Worm (Caenorhabditis elegans): ENCODE data around the gene lmtr-2.

Gene lmtr-2

ce11 chrV:7983381-7984052, 27.4 kb downstream of the lmtr-2 start, which contains the start of the genes natb-1 and abhd-12:
Gene natb-1 (minus strand): TSS chrV:7983431.
Gene abhd-12 (plus strand): TSS chrV:7983879.
- TF ChIP-seq flt-1 (GFP tag; IDR thresholded peaks at IDR 0.05) (0 out of 2 replicates have a peak, but pooled peaks have one; percentile 52), ref-1 (GFP tag; conservative IDR thresholded peaks at IDR 0.05) (no peak)

ce11 chrV:7980993-7981595, 29.8 kb downstream of the lmtr-2 start, which contains the start of gene F26D11.1:
Gene F26D11.1 (plus strand): TSS chrV:7981545.
- TF ChIP-seq tab-1 (GFP tag; IDR thresholded peaks at IDR 0.05) (no peak), med-1 (GFP tag; optimal IDR thresholded peaks at IDR 0.05; ENCODE audit: insufficient read depth) (no peak), cog-1 (tag; optimal IDR thresholded peaks at IDR 0.05) (no peak), klf-2 (GFP tag; conservative IDR thresholded peaks at IDR 0.05) (no peak)

- TF ChIP-seq klf-2 (GFP tag; conservative IDR thresholded peaks at IDR 0.05) = no peak
- TF ChIP-seq med-1 (GFP tag; optimal IDR thresholded peaks at IDR 0.05; ENCODE audit: insufficient read depth) = no peak
- no peak for TF ChIP-seq T22C8.4 (GFP tag; IDR thresholded peaks at IDR 0.05)
- TF ChIP-seq tab-1 (GFP tag; IDR thresholded peaks at IDR 0.05) = no peak
- no peak for TF ChIP-seq ztf-29 (GFP tag; IDR thresholded peaks at IDR 0.05)
These were observed 30.4 kb downstream of the lmtr-2 start for ce11 chrV:7980370-7980987.

- TF ChIP-seq T22C8.4 (GFP tag; IDR thresholded peaks at IDR 0.05) (peak; percentile 55; the same call in 1 of the 2 replicates), flt-1 (GFP tag; IDR thresholded peaks at IDR 0.05) (peak; percentile 24; the same call in 1 of the 2 replicates), cog-1 (tag; optimal IDR thresholded peaks at IDR 0.05) (peak; percentile 14), ztf-23 (GFP tag; IDR thresholded peaks at IDR 0.05) (0 out of 2 replicates have a peak, but pooled peaks have one; percentile 30), med-1 (GFP tag; optimal IDR thresholded peaks at IDR 0.05; ENCODE audit: insufficient read depth) (no peak), tab-1 (GFP tag; IDR thresholded peaks at IDR 0.05) (no peak), klf-2 (GFP tag; conservative IDR thresholded peaks at IDR 0.05) (no peak), ztf-29 (GFP tag; IDR thresholded peaks at IDR 0.05) (no peak), ref-1 (GFP tag; conservative IDR thresholded peaks at IDR 0.05) (no peak)
These were observed 32.1 kb downstream of the lmtr-2 start for ce11 chrV:7978798-7979197.

- no peak for TF ChIP-seq cog-1 (tag; optimal IDR thresholded peaks at IDR 0.05)
- TF ChIP-seq flt-1 (GFP tag; IDR thresholded peaks at IDR 0.05) = no peak
- TF ChIP-seq ztf-29 (GFP tag; IDR thresholded peaks at IDR 0.05) = no peak
- TF ChIP-seq med-1 (GFP tag; optimal IDR thresholded peaks at IDR 0.05; ENCODE audit: insufficient read depth) = no peak
- TF ChIP-seq T22C8.4 (GFP tag; IDR thresholded peaks at IDR 0.05) = no peak
- no peak for TF ChIP-seq klf-2 (GFP tag; conservative IDR thresholded peaks at IDR 0.05)
- TF ChIP-seq ref-1 (GFP tag; conservative IDR thresholded peaks at IDR 0.05) = no peak
- no peak for TF ChIP-seq tab-1 (GFP tag; IDR thresholded peaks at IDR 0.05)
- no peak for TF ChIP-seq ztf-23 (GFP tag; IDR thresholded peaks at IDR 0.05)
These were observed 33.0 kb downstream of the lmtr-2 start, which contains the start of gene let-413 for ce11 chrV:7977701-7978461. Gene let-413 (minus strand): TSS chrV:7977776.

- TF ChIP-seq tab-1 (GFP tag; IDR thresholded peaks at IDR 0.05) = no peak
- no peak for TF ChIP-seq flt-1 (GFP tag; IDR thresholded peaks at IDR 0.05)
- no peak for TF ChIP-seq ztf-23 (GFP tag; IDR thresholded peaks at IDR 0.05)
- TF ChIP-seq klf-2 (GFP tag; conservative IDR thresholded peaks at IDR 0.05) = no peak
- no peak for TF ChIP-seq ref-1 (GFP tag; conservative IDR thresholded peaks at IDR 0.05)
- TF ChIP-seq cog-1 (tag; optimal IDR thresholded peaks at IDR 0.05) = no peak
- TF ChIP-seq med-1 (GFP tag; optimal IDR thresholded peaks at IDR 0.05; ENCODE audit: insufficient read depth) = no peak
- TF ChIP-seq T22C8.4 (GFP tag; IDR thresholded peaks at IDR 0.05) = no peak
- TF ChIP-seq ztf-29 (GFP tag; IDR thresholded peaks at IDR 0.05) = no peak
These were observed 39.5 kb downstream of the lmtr-2 start for ce11 chrV:7971376-7971775.

- no peak for TF ChIP-seq klf-2 (GFP tag; conservative IDR thresholded peaks at IDR 0.05)
- no peak for TF ChIP-seq ref-1 (GFP tag; conservative IDR thresholded peaks at IDR 0.05)
- no peak for TF ChIP-seq med-1 (GFP tag; optimal IDR thresholded peaks at IDR 0.05; ENCODE audit: insufficient read depth)
These were observed 40.4 kb downstream of the lmtr-2 start for ce11 chrV:7970519-7970918.

- TF ChIP-seq T22C8.4 (GFP tag; IDR thresholded peaks at IDR 0.05) (peak; percentile 39; the same call in 1 of the 2 replicates), tab-1 (GFP tag; IDR thresholded peaks at IDR 0.05) (no peak), ztf-29 (GFP tag; IDR thresholded peaks at IDR 0.05) (no peak), klf-2 (GFP tag; conservative IDR thresholded peaks at IDR 0.05) (no peak)
These were observed 41.8 kb downstream of the lmtr-2 start, which contains the start of gene che-7 for ce11 chrV:7969107-7969506. Gene che-7 (minus strand): TSS chrV:7969207.

ce11 chrV:7964429-7964828, 46.5 kb downstream of the lmtr-2 start:
- TF ChIP-seq klf-2 (GFP tag; conservative IDR thresholded peaks at IDR 0.05) = no peak
- no peak for TF ChIP-seq med-1 (GFP tag; optimal IDR thresholded peaks at IDR 0.05; ENCODE audit: insufficient read depth)

Measured in whole organism, midembryonic.